Worm (Caenorhabditis elegans) whole organism, L4 larva: ENCODE measurements around the gene Y17G9A.4.

Experiments used
- R02D3.7 ChIP-seq: fragments of 150-350 bp; sonication (generic microtip); optimal IDR thresholded peaks from 3 replicates; lab custom pipeline; 2014; ENCODE audit warnings: missing biosample characterization, missing genetic modification characterization
- daf-16 ChIP-seq, 3 experiments: sonication (generic microtip); optimal IDR thresholded peaks; 2 replicates each; lab custom pipeline; 2016 to 2017; ENCODE audit warnings: missing genetic modification characterization in 3 of 3, missing genetic modification reagents in 3 of 3, mild to moderate bottlenecking in 2 of 3, missing compliant biosample characterization in 2 of 3, missing biosample characterization in 1 of 3, moderate library complexity in 1 of 3
- dpl-1 ChIP-seq: fragments of 150-350 bp; optimal IDR thresholded peaks from 2 replicates; lab custom pipeline; 2014; ENCODE audit warnings: missing biosample characterization, missing genetic modification reagents, missing genetic modification characterization
- dve-1 ChIP-seq: sonication (generic microtip); optimal IDR thresholded peaks from 2 replicates; lab custom pipeline; 2017; ENCODE audit warnings: antibody characterized with exemption, mild to moderate bottlenecking, missing genetic modification characterization, missing compliant biosample characterization; ENCODE audit not compliant: insufficient read depth
- hlh-11 ChIP-seq: fragments of 200-800 bp; sonication (Bioruptor generic); optimal IDR thresholded peaks from 2 replicates; lab custom pipeline; 2018; ENCODE audit warnings: mild to moderate bottlenecking, missing genetic modification characterization, missing compliant biosample characterization
- hlh-30 ChIP-seq: sonication (generic microtip); optimal IDR thresholded peaks from 2 replicates; lab custom pipeline; 2017; ENCODE audit warnings: antibody characterized with exemption, mild to moderate bottlenecking, missing genetic modification characterization, missing compliant biosample characterization; ENCODE audit not compliant: insufficient read depth
- lin-38 ChIP-seq: fragments of 200-800 bp; sonication (Bioruptor generic); IDR thresholded peaks from 2 replicates; pipeline ENCODE4 v1.3.6; 2022; ENCODE audit warnings: missing genetic modification reagents, missing genetic modification characterization, missing compliant biosample characterization
- lsy-2 ChIP-seq, 2 experiments: fragments of 150-350 bp in 1 of 2; sonication (generic microtip) in 1 of 2; optimal IDR thresholded peaks; 2 replicates each; lab custom pipeline; 2014 to 2017; ENCODE audit warnings: missing biosample characterization in 2 of 2, missing genetic modification characterization in 2 of 2
- mep-1 ChIP-seq: fragments of 150-350 bp; sonication (generic microtip); optimal IDR thresholded peaks from 3 replicates; lab custom pipeline; 2014; ENCODE audit warnings: missing biosample characterization, missing genetic modification characterization
- mes-2 ChIP-seq: sonication (generic microtip); optimal IDR thresholded peaks from 2 replicates; lab custom pipeline; 2016; ENCODE audit warnings: missing genotype, mild to moderate bottlenecking, missing genetic modification characterization, missing compliant biosample characterization; ENCODE audit not compliant: poor library complexity, severe bottlenecking
- mxl-3 ChIP-seq: fragments of 200-800 bp; sonication (Bioruptor generic); optimal IDR thresholded peaks from 2 replicates; lab custom pipeline; 2018; ENCODE audit warnings: mild to moderate bottlenecking, missing genetic modification characterization, missing compliant biosample characterization
- nhr-28 ChIP-seq: fragments of 150-350 bp; optimal IDR thresholded peaks from 2 replicates; lab custom pipeline; 2014; ENCODE audit warnings: missing biosample characterization, missing genetic modification characterization
- nhr-6 ChIP-seq: fragments of 150-350 bp; optimal IDR thresholded peaks from 2 replicates; lab custom pipeline; 2014; ENCODE audit warnings: missing biosample characterization, missing genetic modification characterization
- nhr-77 ChIP-seq: fragments of 150-350 bp; optimal IDR thresholded peaks from 2 replicates; lab custom pipeline; 2014; ENCODE audit warnings: missing biosample characterization, missing genetic modification characterization
- rbr-2 ChIP-seq: sonication (generic microtip); optimal IDR thresholded peaks from 2 replicates; lab custom pipeline; 2016; ENCODE audit warnings: missing genotype, missing genetic modification characterization, missing compliant biosample characterization
- snpc-1.2 ChIP-seq: fragments of 200-800 bp; sonication (Bioruptor generic); IDR thresholded peaks from 2 replicates; pipeline ENCODE4 v1.3.6; 2022; ENCODE audit warnings: missing genetic modification reagents, missing genetic modification characterization, missing compliant biosample characterization
- tra-1 ChIP-seq: fragments of 200-800 bp; sonication (Bioruptor generic); IDR thresholded peaks from 2 replicates; pipeline ENCODE4 v1.3.6; 2022; ENCODE audit warnings: missing genetic modification reagents, missing genetic modification characterization, missing compliant biosample characterization
- zip-11 ChIP-seq: fragments of 200-800 bp; sonication (Bioruptor generic); IDR thresholded peaks from 2 replicates; pipeline ENCODE4 v1.3.6; 2022; ENCODE audit warnings: missing genetic modification characterization, missing compliant biosample characterization

The Y17G9A.4 gene

DNA sequence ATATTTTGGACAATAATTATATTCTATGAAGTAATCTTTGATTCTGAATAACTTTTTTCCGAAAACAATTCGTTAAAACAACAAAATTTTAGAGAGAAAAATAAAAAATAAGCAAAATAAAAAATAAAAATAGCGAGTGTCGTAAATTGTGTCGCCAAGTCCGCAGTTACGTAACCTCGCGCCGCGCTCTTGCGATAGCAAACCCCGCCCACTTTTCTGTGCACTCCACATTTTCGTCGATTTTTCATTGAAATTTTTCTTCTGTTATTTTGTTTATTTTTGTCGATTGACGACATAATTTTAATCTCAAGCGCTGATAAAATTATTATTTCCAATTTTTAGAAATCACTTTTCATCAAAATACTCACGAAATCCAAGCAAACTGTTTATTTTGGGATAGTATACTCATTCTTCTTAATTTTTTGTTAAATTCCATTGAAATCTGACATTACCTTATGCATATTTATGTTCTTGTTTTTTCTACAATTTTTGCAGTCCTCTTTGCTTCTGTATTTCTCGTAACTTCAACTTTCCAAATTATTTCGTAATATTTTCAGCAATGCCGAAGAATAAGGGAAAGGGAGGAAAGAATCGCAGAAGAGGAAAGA, 50.9 kb downstream of the Y17G9A.4 start, which contains the start of gene eif-1.A:
eif-1.A (plus strand) TSS at position 558 of the 608 bp plus-strand sequence.
- peak in 1 of 2 experiments; percentile 85 for TF ChIP-seq lsy-2 (tag; optimal IDR thresholded peaks at IDR 0.05; lab: Kevin White, UChicago)
- peak; percentile 87 for TF ChIP-seq mes-2 (tag; lab: Kevin White, UChicago)
- peak; percentile 30 for TF ChIP-seq nhr-77
- TF ChIP-seq hlh-11: peak; percentile 29
- no peak for TF ChIP-seq tra-1 (GFP tag; lab: Robert Waterston, UW)
- no peak for TF ChIP-seq zip-11
- no peak for TF ChIP-seq mxl-3 (GFP tag; lab: Kevin White, UChicago)
- no peak for TF ChIP-seq R02D3.7 (tag; lab: Kevin White, UChicago)
- peak; percentile 61 for TF ChIP-seq mep-1
- peak; percentile 45 for TF ChIP-seq nhr-6 (tag; lab: Kevin White, UChicago)
- peak; percentile 24; the same call in 1 of the 2 replicates for TF ChIP-seq snpc-1.2 (GFP tag; lab: Robert Waterston, UW)
- TF ChIP-seq daf-16 (GFP tag; optimal IDR thresholded peaks at IDR 0.05; lab: Kevin White, UChicago): no peak
- peak; percentile 40 for TF ChIP-seq daf-16 (tag; optimal IDR thresholded peaks at IDR 0.05; lab: Kevin White, UChicago)
- TF ChIP-seq rbr-2: peak; percentile 24
- peak; percentile 26 for TF ChIP-seq hlh-30 (tag; lab: Kevin White, UChicago)
- peak; percentile 37 for TF ChIP-seq dve-1 (tag; lab: Kevin White, UChicago)
- peak; percentile 51 for TF ChIP-seq nhr-28
- peak; percentile 66 for TF ChIP-seq lin-38 (GFP tag; lab: Robert Waterston, UW)
- TF ChIP-seq dpl-1 (GFP tag; lab: Kevin White, UChicago): peak; percentile 47
